Worm (Caenorhabditis elegans) whole organism, midembryonic: ENCODE data around the gene gck-3.

Experiments used
- T22C8.4 ChIP-seq: fragments of 200-800 bp; sonication (Bioruptor generic); IDR thresholded peaks from 2 replicates; pipeline ENCODE4 v1.3.6; 2022; ENCODE audit warnings: missing genetic modification characterization, missing compliant biosample characterization
- cog-1 ChIP-seq: sonication (generic microtip); optimal IDR thresholded peaks from 2 replicates; lab custom pipeline; 2016; ENCODE audit warnings: missing genetic modification characterization, missing compliant biosample characterization
- flt-1 ChIP-seq: fragments of 200-800 bp; sonication (Bioruptor generic); IDR thresholded peaks from 2 replicates; pipeline ENCODE4 v1.3.6; 2022; ENCODE audit warnings: missing genetic modification characterization, missing compliant biosample characterization
- klf-2 ChIP-seq: fragments of 200-800 bp; sonication (Bioruptor generic); conservative IDR thresholded peaks from 2 replicates; pipeline ENCODE4 v1.3.6; 2022; ENCODE audit warnings: missing genetic modification reagents, missing genetic modification characterization, missing compliant biosample characterization
- med-1 ChIP-seq: sonication (generic microtip); optimal IDR thresholded peaks from 2 replicates; lab custom pipeline; 2017; ENCODE audit warnings: missing genetic modification characterization, mild to moderate bottlenecking, missing compliant biosample characterization, antibody characterized with exemption, missing genetic modification reagents; ENCODE audit not compliant: insufficient read depth
- ref-1 ChIP-seq: fragments of 200-800 bp; sonication (Bioruptor generic); conservative IDR thresholded peaks from 2 replicates; pipeline ENCODE4 v1.3.6; 2022; ENCODE audit warnings: missing genetic modification reagents, missing genetic modification characterization, missing compliant biosample characterization
- tab-1 ChIP-seq: fragments of 200-800 bp; sonication (Bioruptor generic); IDR thresholded peaks from 2 replicates; pipeline ENCODE4 v1.3.6; 2022; ENCODE audit warnings: missing genetic modification characterization, missing compliant biosample characterization
- ztf-23 ChIP-seq: fragments of 200-800 bp; sonication (Bioruptor generic); IDR thresholded peaks from 2 replicates; pipeline ENCODE4 v1.3.6; 2022; ENCODE audit warnings: missing genetic modification reagents, missing genetic modification characterization, missing compliant biosample characterization
- ztf-29 ChIP-seq: fragments of 200-800 bp; sonication (Bioruptor generic); IDR thresholded peaks from 2 replicates; pipeline ENCODE4 v1.3.6; 2022; ENCODE audit warnings: missing genetic modification reagents, missing genetic modification characterization, missing compliant biosample characterization

gck-3 gene

ce11 chrV:17918726-17919125, 47.9 kb downstream of the gck-3 start, which contains the start of gene C06H5.8:
Gene C06H5.8, plus strand, starts transcription at chrV:17919026.
- TF ChIP-seq med-1 (GFP tag; lab: Kevin White, UChicago) (no peak), ref-1 (GFP tag; lab: Robert Waterston, UW) (no peak), flt-1 (no peak), klf-2 (no peak), T22C8.4 (GFP tag; lab: Robert Waterston, UW) (no peak), cog-1 (tag; lab: Kevin White, UChicago) (no peak), tab-1 (GFP tag; lab: Robert Waterston, UW) (no peak), ztf-29 (no peak), ztf-23 (no peak)

ce11 chrV:17910019-17910418, 56.6 kb downstream of the gck-3 start, which contains the start of gene dcar-1:
Gene dcar-1, plus strand, starts transcription at chrV:17910319.
- TF ChIP-seq ztf-23, result no peak
- TF ChIP-seq tab-1 (GFP tag; lab: Robert Waterston, UW), result no peak
- TF ChIP-seq T22C8.4 (GFP tag; lab: Robert Waterston, UW), result no peak
- TF ChIP-seq klf-2, result no peak
- TF ChIP-seq cog-1 (tag; lab: Kevin White, UChicago), result no peak
- TF ChIP-seq ref-1 (GFP tag; lab: Robert Waterston, UW), result no peak
- no peak for TF ChIP-seq med-1 (GFP tag; lab: Kevin White, UChicago)
- TF ChIP-seq ztf-29, result no peak
- TF ChIP-seq flt-1, result no peak

- no peak for TF ChIP-seq ztf-23
- TF ChIP-seq ztf-29, result no peak
- TF ChIP-seq med-1 (GFP tag; lab: Kevin White, UChicago), result no peak
- TF ChIP-seq cog-1 (tag; lab: Kevin White, UChicago), result no peak
- no peak for TF ChIP-seq T22C8.4 (GFP tag; lab: Robert Waterston, UW)
- TF ChIP-seq ref-1 (GFP tag; lab: Robert Waterston, UW), result no peak
- TF ChIP-seq flt-1, result no peak
- TF ChIP-seq tab-1 (GFP tag; lab: Robert Waterston, UW), result no peak
- no peak for TF ChIP-seq klf-2
These were observed 60.9 kb downstream of the gck-3 start for ce11 chrV:17905765-17906164.
